Worm (Caenorhabditis elegans) whole organism, L3 larva: ENCODE results near the gene K07E1.1.

Source experiments
- ceh-28 ChIP-seq: fragments of 150-350 bp; optimal IDR thresholded peaks from 2 replicates; lab custom pipeline; 2014; ENCODE audit warnings: missing biosample characterization, missing genetic modification reagents, missing genetic modification characterization
- elt-3 ChIP-seq, 3 experiments: fragments of 150-350 bp in 1 of 3; sonication (generic microtip) in 2 of 3; optimal IDR thresholded peaks; 2 replicates in 2 of 3; 4 replicates in 1 of 3; lab custom pipeline; 2014 to 2017; ENCODE audit warnings: missing biosample characterization in 3 of 3, missing genetic modification characterization in 3 of 3
- nfya-1 ChIP-seq: sonication (generic microtip); optimal IDR thresholded peaks from 2 replicates; lab custom pipeline; 2017; ENCODE audit warnings: missing genetic modification characterization, mild to moderate bottlenecking, missing compliant biosample characterization, antibody characterized with exemption, moderate library complexity; ENCODE audit not compliant: insufficient read depth

K07E1.1 gene

ce11 chrII:4600818-4601217, 49.9 kb downstream of the K07E1.1 start:
- no peak for TF ChIP-seq ceh-28 (tag; lab: Kevin White, UChicago)
- TF ChIP-seq nfya-1, result peak; percentile 88
- TF ChIP-seq, all 47 proteins: peak for 1

ce11 chrII:4601256-4601655, 50.4 kb downstream of the K07E1.1 start, which contains the start of gene ipla-1:
Gene ipla-1 (minus strand): TSS chrII:4601356.
- no peak for TF ChIP-seq elt-3 (tag; optimal IDR thresholded peaks at IDR 0.05; lab: Kevin White, UChicago)
